Worm (Caenorhabditis elegans) whole organism, late embryonic: Measurements from ENCODE around the gene F53A2.3.
A peak's percentile ranks its signal among the peaks of the same experiment; 100 is the strongest.

Experiments used
- C08G9.2 ChIP-seq: sonication (generic microtip); optimal IDR thresholded peaks from 2 replicates; lab custom pipeline; 2016; ENCODE audit warnings: mild to moderate bottlenecking, missing genetic modification characterization, moderate library complexity, missing compliant biosample characterization
- C38D4.7 ChIP-seq: fragments of 200-800 bp; sonication (Bioruptor generic); optimal IDR thresholded peaks from 2 replicates; lab custom pipeline; 2018; ENCODE audit warnings: mild to moderate bottlenecking, missing genetic modification characterization, moderate library complexity, missing compliant biosample characterization
- F13H6.1 ChIP-seq: sonication (generic microtip); optimal IDR thresholded peaks from 2 replicates; lab custom pipeline; 2016; ENCODE audit warnings: missing genetic modification characterization, missing compliant biosample characterization
- ama-1 ChIP-seq: fragments of 150-350 bp; optimal IDR thresholded peaks from 2 replicates; lab custom pipeline; 2014
- ceh-14 ChIP-seq: sonication (generic microtip); optimal IDR thresholded peaks from 2 replicates; lab custom pipeline; 2016; ENCODE audit warnings: missing genotype, missing genetic modification characterization, missing compliant biosample characterization
- ceh-18 ChIP-seq: sonication (generic microtip); optimal IDR thresholded peaks from 2 replicates; lab custom pipeline; 2016; ENCODE audit warnings: missing genetic modification characterization, missing compliant biosample characterization
- ceh-19 ChIP-seq: fragments of 200-800 bp; sonication (Bioruptor generic); optimal IDR thresholded peaks from 2 replicates; lab custom pipeline; 2018; ENCODE audit warnings: mild to moderate bottlenecking, missing genetic modification characterization, missing compliant biosample characterization
- ceh-31 ChIP-seq: sonication (generic microtip); optimal IDR thresholded peaks from 2 replicates; lab custom pipeline; 2016; ENCODE audit warnings: missing genetic modification characterization, missing compliant biosample characterization
- ceh-34 ChIP-seq: sonication (generic microtip); optimal IDR thresholded peaks from 2 replicates; lab custom pipeline; 2016; ENCODE audit warnings: mild to moderate bottlenecking, missing genetic modification characterization, missing compliant biosample characterization
- ceh-45 ChIP-seq: fragments of 200-800 bp; sonication (Bioruptor generic); IDR thresholded peaks from 2 replicates; pipeline ENCODE4 v1.3.6; 2022; ENCODE audit warnings: missing genetic modification reagents, missing genetic modification characterization, missing compliant biosample characterization
- che-1 ChIP-seq: sonication (generic microtip); optimal IDR thresholded peaks from 2 replicates; lab custom pipeline; 2016; ENCODE audit warnings: mild to moderate bottlenecking, missing genetic modification characterization, missing compliant biosample characterization
- dmd-4 ChIP-seq: sonication (generic microtip); optimal IDR thresholded peaks from 2 replicates; lab custom pipeline; 2016; ENCODE audit warnings: borderline replicate concordance, missing genetic modification characterization, missing compliant biosample characterization
- elt-4 ChIP-seq: sonication (generic microtip); optimal IDR thresholded peaks from 2 replicates; lab custom pipeline; 2016; ENCODE audit warnings: missing genetic modification characterization, missing compliant biosample characterization
- ets-4 ChIP-seq: sonication (generic microtip); optimal IDR thresholded peaks from 2 replicates; lab custom pipeline; 2016; ENCODE audit warnings: missing genetic modification characterization, missing compliant biosample characterization
- eyg-1 ChIP-seq: sonication (generic microtip); optimal IDR thresholded peaks from 2 replicates; lab custom pipeline; 2016; ENCODE audit warnings: missing genotype, missing genetic modification characterization, missing compliant biosample characterization
- fax-1 ChIP-seq: sonication (generic microtip); optimal IDR thresholded peaks from 2 replicates; lab custom pipeline; 2016; ENCODE audit warnings: missing genotype, missing genetic modification characterization, missing compliant biosample characterization
- fkh-10 ChIP-seq: fragments of 150-350 bp; optimal IDR thresholded peaks from 2 replicates; lab custom pipeline; 2014; ENCODE audit warnings: missing biosample characterization, missing genetic modification reagents, missing genetic modification characterization
- gmeb-2 ChIP-seq: sonication (generic microtip); optimal IDR thresholded peaks from 2 replicates; lab custom pipeline; 2016; ENCODE audit warnings: missing genetic modification characterization, inconsistent platforms, missing compliant biosample characterization
- hlh-13 ChIP-seq: fragments of 200-800 bp; sonication (Bioruptor generic); optimal IDR thresholded peaks from 2 replicates; lab custom pipeline; 2018; ENCODE audit warnings: mild to moderate bottlenecking, missing genetic modification characterization, missing compliant biosample characterization
- hlh-30 ChIP-seq: sonication (generic microtip); optimal IDR thresholded peaks from 2 replicates; lab custom pipeline; 2017; ENCODE audit warnings: antibody characterized with exemption, missing genetic modification characterization, missing compliant biosample characterization; ENCODE audit not compliant: insufficient read depth
- hlh-6 ChIP-seq: sonication (generic microtip); optimal IDR thresholded peaks from 2 replicates; lab custom pipeline; 2016; ENCODE audit warnings: missing genotype, missing genetic modification characterization, missing compliant biosample characterization
- lin-11 ChIP-seq: fragments of 200-800 bp; sonication (Bioruptor generic); optimal IDR thresholded peaks from 2 replicates; lab custom pipeline; 2018; ENCODE audit warnings: mild to moderate bottlenecking, missing genetic modification characterization, missing compliant biosample characterization
- mec-3 ChIP-seq: sonication (generic microtip); optimal IDR thresholded peaks from 2 replicates; lab custom pipeline; 2016; ENCODE audit warnings: borderline replicate concordance, missing genetic modification characterization, missing compliant biosample characterization
- nhr-11 ChIP-seq: fragments of 150-350 bp; optimal IDR thresholded peaks from 2 replicates; lab custom pipeline; 2014; ENCODE audit warnings: missing biosample characterization, missing genetic modification characterization
- odd-2 ChIP-seq: sonication (generic microtip); optimal IDR thresholded peaks from 2 replicates; lab custom pipeline; 2017; ENCODE audit warnings: antibody characterized with exemption, mild to moderate bottlenecking, missing genetic modification characterization, missing compliant biosample characterization
- pha-2 ChIP-seq: sonication (generic microtip); optimal IDR thresholded peaks from 2 replicates; lab custom pipeline; 2017; ENCODE audit warnings: mild to moderate bottlenecking, missing genetic modification characterization, missing compliant biosample characterization
- pha-4 ChIP-seq: fragments of 150-350 bp; optimal IDR thresholded peaks from 2 replicates; lab custom pipeline; 2018; ENCODE audit warnings: missing biosample characterization, missing genetic modification reagents, missing genetic modification characterization
- ref-2 ChIP-seq: sonication (generic microtip); optimal IDR thresholded peaks from 2 replicates; lab custom pipeline; 2016; ENCODE audit warnings: missing genetic modification characterization, missing compliant biosample characterization
- rnt-1 ChIP-seq: sonication (generic microtip); optimal IDR thresholded peaks from 2 replicates; lab custom pipeline; 2016; ENCODE audit warnings: missing genetic modification characterization, missing compliant biosample characterization
- sdc-2 ChIP-seq: sonication (generic microtip); optimal IDR thresholded peaks from 2 replicates; lab custom pipeline; 2016; ENCODE audit warnings: missing genotype, missing genetic modification characterization, missing compliant biosample characterization
- tbx-2 ChIP-seq: sonication (generic microtip); optimal IDR thresholded peaks from 2 replicates; lab custom pipeline; 2016; ENCODE audit warnings: missing genetic modification characterization, missing compliant biosample characterization
- tbx-7 ChIP-seq: sonication (generic microtip); optimal IDR thresholded peaks from 2 replicates; lab custom pipeline; 2016; ENCODE audit warnings: missing genotype, missing genetic modification characterization, missing compliant biosample characterization
- ttx-3 ChIP-seq: sonication (generic microtip); optimal IDR thresholded peaks from 2 replicates; lab custom pipeline; 2016; ENCODE audit warnings: missing genetic modification reagents, missing genetic modification characterization, missing compliant biosample characterization
- unc-42 ChIP-seq: sonication (generic microtip); optimal IDR thresholded peaks from 2 replicates; lab custom pipeline; 2016; ENCODE audit warnings: missing genotype, missing genetic modification characterization, missing compliant biosample characterization
- unc-86 ChIP-seq: sonication (generic microtip); optimal IDR thresholded peaks from 2 replicates; lab custom pipeline; 2016; ENCODE audit warnings: missing genetic modification characterization, missing compliant biosample characterization
- zip-5 ChIP-seq: sonication (generic microtip); optimal IDR thresholded peaks from 2 replicates; lab custom pipeline; 2016; ENCODE audit warnings: missing genetic modification characterization, missing compliant biosample characterization
- ztf-16 ChIP-seq: sonication (generic microtip); optimal IDR thresholded peaks from 2 replicates; lab custom pipeline; 2017; ENCODE audit warnings: missing genetic modification characterization, missing compliant biosample characterization

The F53A2.3 gene

ce11 chrIII:13343117-13343516 is 3.5 kb upstream of the F53A2.3 start, which contains the start of gene ife-1:
Gene ife-1, plus strand, starts transcription at chrIII:13343417.
- TF ChIP-seq ceh-19: no peak
- no peak for TF ChIP-seq rnt-1 (tag; lab: Kevin White, UChicago)
- no peak for TF ChIP-seq odd-2 (tag; lab: Kevin White, UChicago)
- TF ChIP-seq C38D4.7 (GFP tag; lab: Kevin White, UChicago): no peak
- no peak for TF ChIP-seq gmeb-2 (tag; lab: Kevin White, UChicago)
- TF ChIP-seq ets-4 (tag; lab: Kevin White, UChicago): no peak
- no peak for TF ChIP-seq tbx-7
- no peak for TF ChIP-seq zip-5
- no peak for TF ChIP-seq lin-11 (tag; lab: Kevin White, UChicago)
- no peak for TF ChIP-seq fax-1 (tag; lab: Kevin White, UChicago)
- no peak for TF ChIP-seq pha-4 (tag; lab: Kevin White, UChicago)
- no peak for TF ChIP-seq ceh-45 (GFP tag; lab: Robert Waterston, UW)

- no peak for TF ChIP-seq ceh-34
These were observed 2.6 kb upstream of the F53A2.3 start, which contains the start of gene dro-1 for ce11 chrIII:13342079-13342734. Gene dro-1, plus strand, starts transcription at chrIII:13342684.

- TF ChIP-seq hlh-13 (GFP tag; lab: Kevin White, UChicago): no peak
- no peak for TF ChIP-seq tbx-2 (tag; lab: Kevin White, UChicago)
- no peak for TF ChIP-seq mec-3 (tag; lab: Kevin White, UChicago)
- no peak for TF ChIP-seq ttx-3 (tag; lab: Kevin White, UChicago)
- TF ChIP-seq dmd-4 (tag; lab: Kevin White, UChicago): no peak
- TF ChIP-seq eyg-1 (tag; lab: Kevin White, UChicago): no peak
- TF ChIP-seq unc-86 (tag; lab: Kevin White, UChicago): no peak
- no peak for TF ChIP-seq C08G9.2 (tag; lab: Kevin White, UChicago)
- TF ChIP-seq ama-1 (lab: Kevin White, UChicago): no peak
- no peak for TF ChIP-seq pha-2
- no peak for TF ChIP-seq hlh-30
- TF ChIP-seq ceh-34: no peak
- TF ChIP-seq tbx-7: no peak
- no peak for TF ChIP-seq ets-4 (tag; lab: Kevin White, UChicago)
- no peak for TF ChIP-seq ceh-45 (GFP tag; lab: Robert Waterston, UW)
- TF ChIP-seq ref-2: no peak
- no peak for TF ChIP-seq sdc-2 (tag; lab: Kevin White, UChicago)
- TF ChIP-seq F13H6.1: no peak
These were observed 1.7 kb upstream of the F53A2.3 start, which contains the start of gene nud-1 for ce11 chrIII:13341275-13341626. Gene nud-1, plus strand, starts transcription at chrIII:13341527.

ce11 chrIII:13340504-13341274 is 1.1 kb upstream of the F53A2.3 start:
- TF ChIP-seq fkh-10 (GFP tag; lab: Kevin White, UChicago): no peak
- no peak for TF ChIP-seq dmd-4 (tag; lab: Kevin White, UChicago)
- no peak for TF ChIP-seq ztf-16
- TF ChIP-seq hlh-6 (tag; lab: Kevin White, UChicago): no peak
- TF ChIP-seq ceh-31 (tag; lab: Kevin White, UChicago): peak; percentile 24
- no peak for TF ChIP-seq che-1 (tag; lab: Kevin White, UChicago)
- peak; percentile 95 for TF ChIP-seq unc-42
- no peak for TF ChIP-seq ceh-18 (tag; lab: Kevin White, UChicago)
- TF ChIP-seq rnt-1 (tag; lab: Kevin White, UChicago): no peak
- TF ChIP-seq sdc-2 (tag; lab: Kevin White, UChicago): no peak
- TF ChIP-seq elt-4 (tag; lab: Kevin White, UChicago): no peak
- TF ChIP-seq ceh-14 (tag; lab: Kevin White, UChicago): peak; percentile 25
- no peak for TF ChIP-seq nhr-11 (tag; lab: Kevin White, UChicago)
